Worm (Caenorhabditis elegans) whole organism, L3 larva: ENCODE data around the gene ubc-1.

Experiments
- R02D3.7 ChIP-seq: fragments of 150-350 bp; optimal IDR thresholded peaks from 2 replicates; lab custom pipeline; 2014; ENCODE audit warnings: missing biosample characterization, missing genetic modification characterization
- ama-1 ChIP-seq: fragments of 150-350 bp; optimal IDR thresholded peaks from 2 replicates; lab custom pipeline; 2018
- ceh-28 ChIP-seq: fragments of 150-350 bp; optimal IDR thresholded peaks from 2 replicates; lab custom pipeline; 2014; ENCODE audit warnings: missing biosample characterization, missing genetic modification reagents, missing genetic modification characterization
- ceh-82 ChIP-seq: fragments of 150-350 bp; optimal IDR thresholded peaks from 2 replicates; lab custom pipeline; 2014; ENCODE audit warnings: missing biosample characterization, missing genetic modification characterization
- ceh-9 ChIP-seq: sonication (generic microtip); optimal IDR thresholded peaks from 2 replicates; lab custom pipeline; 2018; ENCODE audit warnings: missing biosample characterization, missing genetic modification characterization
- daf-12 ChIP-seq: fragments of 150-350 bp; optimal IDR thresholded peaks from 2 replicates; lab custom pipeline; 2014; ENCODE audit warnings: missing biosample characterization, missing genetic modification reagents, missing genetic modification characterization
- egl-27 ChIP-seq: sonication (generic microtip); optimal IDR thresholded peaks from 4 replicates; lab custom pipeline; 2017; ENCODE audit warnings: missing biosample characterization, missing genetic modification reagents, missing genetic modification characterization
- egl-5 ChIP-seq: fragments of 150-350 bp; optimal IDR thresholded peaks from 2 replicates; lab custom pipeline; 2017; ENCODE audit warnings: missing biosample characterization, missing genetic modification reagents, missing genetic modification characterization, inconsistent platforms
- elt-2 ChIP-seq: sonication (generic microtip); optimal IDR thresholded peaks from 2 replicates; lab custom pipeline; 2016; ENCODE audit warnings: missing genetic modification reagents, mild to moderate bottlenecking, missing genetic modification characterization, missing compliant biosample characterization
- eor-1 ChIP-seq, 2 experiments: fragments of 150-350 bp; optimal IDR thresholded peaks; 2 replicates each; lab custom pipeline; 2014 to 2018; ENCODE audit warnings: missing biosample characterization in 2 of 2, missing genetic modification characterization in 2 of 2
- fkh-10 ChIP-seq: sonication (generic microtip); optimal IDR thresholded peaks from 2 replicates; lab custom pipeline; 2017; ENCODE audit warnings: missing biosample characterization, missing genetic modification reagents, missing genetic modification characterization
- fkh-2 ChIP-seq: fragments of 150-350 bp; optimal IDR thresholded peaks from 2 replicates; lab custom pipeline; 2014; ENCODE audit warnings: missing biosample characterization, missing genetic modification reagents, missing genetic modification characterization
- fos-1 ChIP-seq: fragments of 150-350 bp; optimal IDR thresholded peaks from 2 replicates; lab custom pipeline; 2014; ENCODE audit warnings: missing biosample characterization, missing genetic modification characterization
- hmg-11 ChIP-seq: sonication (generic microtip); optimal IDR thresholded peaks from 2 replicates; lab custom pipeline; 2016; ENCODE audit warnings: missing genetic modification characterization, missing compliant biosample characterization
- jun-1 ChIP-seq: fragments of 150-350 bp; optimal IDR thresholded peaks from 2 replicates; lab custom pipeline; 2014; ENCODE audit warnings: missing biosample characterization, missing genetic modification reagents, missing genetic modification characterization
- lin-15B ChIP-seq: fragments of 150-350 bp; optimal IDR thresholded peaks from 2 replicates; lab custom pipeline; 2014; ENCODE audit warnings: missing biosample characterization, missing genetic modification characterization
- lin-39 ChIP-seq: fragments of 150-350 bp; optimal IDR thresholded peaks from 2 replicates; lab custom pipeline; 2018; ENCODE audit warnings: missing biosample characterization, missing genetic modification reagents, missing genetic modification characterization
- lsy-12 ChIP-seq: sonication (generic microtip); optimal IDR thresholded peaks from 2 replicates; lab custom pipeline; 2016; ENCODE audit warnings: mild to moderate bottlenecking, missing genetic modification characterization, missing compliant biosample characterization
- mdl-1 ChIP-seq: fragments of 150-350 bp; optimal IDR thresholded peaks from 2 replicates; lab custom pipeline; 2014; ENCODE audit warnings: missing biosample characterization, missing genetic modification characterization
- mml-1 ChIP-seq: fragments of 150-350 bp; sonication (generic microtip); optimal IDR thresholded peaks from 3 replicates; lab custom pipeline; 2014; ENCODE audit warnings: missing biosample characterization, missing genetic modification characterization
- nfya-1 ChIP-seq: sonication (generic microtip); optimal IDR thresholded peaks from 2 replicates; lab custom pipeline; 2017; ENCODE audit warnings: missing genetic modification characterization, mild to moderate bottlenecking, missing compliant biosample characterization, antibody characterized with exemption, moderate library complexity; ENCODE audit not compliant: insufficient read depth
- nhr-11 ChIP-seq: fragments of 150-350 bp; optimal IDR thresholded peaks from 2 replicates; lab custom pipeline; 2014; ENCODE audit warnings: missing biosample characterization, missing genetic modification characterization
- nhr-23 ChIP-seq: fragments of 150-350 bp; optimal IDR thresholded peaks from 2 replicates; lab custom pipeline; 2014; ENCODE audit warnings: missing biosample characterization, missing genetic modification reagents, missing genetic modification characterization
- nhr-237 ChIP-seq: fragments of 150-350 bp; optimal IDR thresholded peaks from 2 replicates; lab custom pipeline; 2014; ENCODE audit warnings: missing biosample characterization, missing genetic modification characterization
- nhr-25 ChIP-seq: sonication (generic microtip); optimal IDR thresholded peaks from 2 replicates; lab custom pipeline; 2017; ENCODE audit warnings: missing biosample characterization, missing genetic modification characterization
- nhr-28 ChIP-seq: fragments of 150-350 bp; optimal IDR thresholded peaks from 2 replicates; lab custom pipeline; 2014; ENCODE audit warnings: missing biosample characterization, missing genetic modification characterization
- nhr-43 ChIP-seq: sonication (generic microtip); optimal IDR thresholded peaks from 2 replicates; lab custom pipeline; 2016; ENCODE audit warnings: mild to moderate bottlenecking, missing genetic modification characterization, missing compliant biosample characterization; ENCODE audit not compliant: poor library complexity, severe bottlenecking
- nhr-77 ChIP-seq: fragments of 150-350 bp; optimal IDR thresholded peaks from 2 replicates; lab custom pipeline; 2014; ENCODE audit warnings: missing biosample characterization, missing genetic modification characterization
- pha-4 ChIP-seq: fragments of 150-350 bp; optimal IDR thresholded peaks from 2 replicates; lab custom pipeline; 2014; ENCODE audit warnings: missing biosample characterization, missing genetic modification reagents, missing genetic modification characterization
- pqm-1 ChIP-seq: fragments of 150-350 bp; optimal IDR thresholded peaks from 2 replicates; lab custom pipeline; 2017; ENCODE audit warnings: missing biosample characterization, missing genetic modification characterization, inconsistent platforms
- sea-2 ChIP-seq: fragments of 150-350 bp; sonication (generic microtip); optimal IDR thresholded peaks from 4 replicates; lab custom pipeline; 2014; ENCODE audit warnings: missing biosample characterization, missing genetic modification reagents, missing genetic modification characterization
- skn-1 ChIP-seq: fragments of 150-350 bp; optimal IDR thresholded peaks from 2 replicates; lab custom pipeline; 2014; ENCODE audit warnings: missing biosample characterization, missing genetic modification characterization
- snpc-4 ChIP-seq: fragments of 150-350 bp; optimal IDR thresholded peaks from 2 replicates; lab custom pipeline; 2014; ENCODE audit warnings: missing biosample characterization, missing genetic modification characterization
- tbx-2 ChIP-seq: sonication (generic microtip); optimal IDR thresholded peaks from 2 replicates; lab custom pipeline; 2016; ENCODE audit warnings: mild to moderate bottlenecking, missing genetic modification characterization, missing compliant biosample characterization
- unc-39 ChIP-seq: sonication (generic microtip); optimal IDR thresholded peaks from 4 replicates; lab custom pipeline; 2017; ENCODE audit warnings: missing biosample characterization, missing genetic modification characterization
- unc-62 ChIP-seq: fragments of 150-350 bp; sonication (generic microtip); optimal IDR thresholded peaks from 4 replicates; lab custom pipeline; 2014; ENCODE audit warnings: missing biosample characterization, missing genetic modification reagents, missing genetic modification characterization
- zag-1 ChIP-seq: fragments of 150-350 bp; optimal IDR thresholded peaks from 2 replicates; lab custom pipeline; 2014; ENCODE audit warnings: missing biosample characterization, missing genetic modification characterization
- ztf-11 ChIP-seq: fragments of 150-350 bp; optimal IDR thresholded peaks from 2 replicates; lab custom pipeline; 2014; ENCODE audit warnings: missing biosample characterization, missing genetic modification characterization

ubc-1 gene

ce11 chrIV:4093087-4093486 is 9.7 kb upstream of the ubc-1 start:
- TF ChIP-seq lin-39 (peak; percentile 70), snpc-4 (peak; percentile 62), nfya-1 (tag; lab: Kevin White, UChicago) (peak; percentile 84), ztf-11 (tag; lab: Kevin White, UChicago) (no peak), nhr-43 (tag; lab: Kevin White, UChicago) (peak; percentile 64), tbx-2 (peak; percentile 42), R02D3.7 (tag; lab: Kevin White, UChicago) (peak; percentile 66), fos-1 (peak; percentile 62), nhr-77 (no peak), egl-27 (tag; lab: Kevin White, UChicago) (no peak), ama-1 (peak; percentile 1), lsy-12 (tag; lab: Kevin White, UChicago) (peak; percentile 64), pha-4 (peak; percentile 76), nhr-25 (peak; percentile 70), hmg-11 (tag; lab: Kevin White, UChicago) (peak; percentile 94), jun-1 (tag; lab: Kevin White, UChicago) (peak; percentile 77), mdl-1 (peak; percentile 29), eor-1 (tag; optimal IDR thresholded peaks at IDR 0.05; lab: Kevin White, UChicago) (no peak), daf-12 (tag; lab: Kevin White, UChicago) (no peak), ceh-28 (tag; lab: Kevin White, UChicago) (peak; percentile 92), lin-15B (tag; lab: Kevin White, UChicago) (peak; percentile 47), egl-5 (tag; lab: Kevin White, UChicago) (peak; percentile 10), zag-1 (tag; lab: Kevin White, UChicago) (no peak), elt-2 (peak; percentile 58), unc-62 (GFP tag; lab: Kevin White, UChicago) (peak; percentile 34), nhr-23 (tag; lab: Kevin White, UChicago) (peak; percentile 51)

ce11 chrIV:4094364-4094763 is 8.5 kb upstream of the ubc-1 start:
- TF ChIP-seq nhr-11 (tag; lab: Kevin White, UChicago) (no peak), fkh-10 (GFP tag; lab: Kevin White, UChicago) (no peak), sea-2 (no peak), pqm-1 (tag; lab: Kevin White, UChicago) (no peak), mml-1 (tag; lab: Kevin White, UChicago) (no peak), nfya-1 (tag; lab: Kevin White, UChicago) (peak; percentile 14), snpc-4 (no peak)

DNA sequence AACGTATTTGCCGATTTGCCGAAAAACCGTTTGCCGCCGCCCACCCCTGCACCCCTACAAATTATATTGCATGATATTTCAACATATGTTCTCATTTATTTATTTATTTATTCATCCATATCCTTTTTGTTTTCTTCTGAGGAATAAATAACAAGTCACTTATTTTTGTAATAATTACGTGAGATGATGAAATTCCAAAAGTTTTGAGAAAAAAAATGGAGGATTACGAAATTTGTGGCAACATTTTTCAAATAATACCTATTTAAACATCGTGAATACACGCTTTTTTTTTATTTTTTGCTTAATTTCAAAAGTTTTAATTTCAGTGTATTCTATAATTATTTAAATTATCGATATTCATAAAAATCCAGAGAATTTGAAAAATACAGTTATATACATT is 5.9 kb upstream of the ubc-1 start:
- TF ChIP-seq pqm-1 (tag; lab: Kevin White, UChicago) (no peak), nhr-11 (tag; lab: Kevin White, UChicago) (no peak), nhr-237 (tag; lab: Kevin White, UChicago) (no peak), jun-1 (tag; lab: Kevin White, UChicago) (no peak), skn-1 (tag; lab: Kevin White, UChicago) (no peak), fkh-2 (tag; lab: Kevin White, UChicago) (no peak), nfya-1 (tag; lab: Kevin White, UChicago) (no peak), mml-1 (tag; lab: Kevin White, UChicago) (no peak), lsy-12 (tag; lab: Kevin White, UChicago) (no peak), unc-62 (GFP tag; lab: Kevin White, UChicago) (no peak), nhr-28 (tag; lab: Kevin White, UChicago) (no peak), fos-1 (no peak), ceh-82 (no peak), ceh-9 (tag; lab: Kevin White, UChicago) (no peak), egl-27 (tag; lab: Kevin White, UChicago) (no peak), hmg-11 (tag; lab: Kevin White, UChicago) (no peak)

ce11 chrIV:4099773-4100172 is 3.0 kb upstream of the ubc-1 start:
- TF ChIP-seq nhr-25 (no peak), lsy-12 (tag; lab: Kevin White, UChicago) (no peak), nfya-1 (tag; lab: Kevin White, UChicago) (peak; percentile 19), nhr-43 (tag; lab: Kevin White, UChicago) (no peak), ceh-28 (tag; lab: Kevin White, UChicago) (no peak), unc-39 (tag; lab: Kevin White, UChicago) (no peak)
- TF ChIP-seq, all 47 proteins: peak for 1
